Fruit fly (Drosophila melanogaster) Kc167 (cell line): ENCODE results near the gene Snx6.

Experiments used
- Myc ChIP-seq: fragments of >200 bp; optimal IDR thresholded peaks from 2 replicates; lab custom pipeline; 2017; ENCODE audit warnings: missing external identifiers
- Sin3A ChIP-seq: fragments of >200 bp; optimal IDR thresholded peaks from 2 replicates; lab custom pipeline; 2018; ENCODE audit warnings: missing external identifiers
- h ChIP-seq: fragments of >200 bp; optimal IDR thresholded peaks from 3 replicates; lab custom pipeline; 2018; ENCODE audit warnings: missing external identifiers
- insv ChIP-seq: fragments of >200 bp; optimal IDR thresholded peaks from 3 replicates; lab custom pipeline; 2018; ENCODE audit warnings: missing external identifiers
- psq ChIP-seq: fragments of >200 bp; optimal IDR thresholded peaks from 2 replicates; lab custom pipeline; 2017; ENCODE audit warnings: missing external identifiers
- ttk ChIP-seq: sonication (Bioruptor generic); optimal IDR thresholded peaks from 2 replicates; lab custom pipeline; 2017; ENCODE audit warnings: missing external identifiers

Gene Snx6

DNA sequence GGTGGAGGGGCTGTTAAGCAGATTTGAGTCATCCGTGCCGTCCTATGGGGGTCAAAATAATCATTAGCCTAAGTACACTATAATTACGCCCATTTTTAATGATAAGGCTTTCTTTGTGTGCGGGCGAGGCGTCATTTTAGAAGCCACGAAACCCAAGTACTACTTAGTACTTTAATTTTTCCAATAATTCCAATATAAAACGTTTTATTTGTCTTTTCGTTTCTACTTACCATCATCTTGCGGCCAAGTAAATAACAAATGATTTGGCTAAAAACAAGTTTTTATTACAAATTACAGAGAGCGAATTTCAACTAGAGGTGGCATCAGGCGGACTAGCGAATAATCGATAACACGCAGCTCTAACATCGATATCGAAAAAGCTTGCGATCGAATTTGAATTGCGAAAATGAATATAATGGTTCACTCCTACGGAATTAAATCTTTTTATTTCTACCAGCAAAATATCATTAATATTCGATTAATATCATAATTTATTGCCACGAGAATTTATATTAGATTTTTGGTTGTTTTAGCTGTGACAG is at the start of gene Snx6:
Gene Snx6, minus strand, starts transcription at position 349 of the 542 bp plus-strand sequence.
- TF ChIP-seq ttk (lab: Kevin White, UChicago) (no peak), Myc (no peak), insv (lab: Kevin White, UChicago) (no peak)

DNA sequence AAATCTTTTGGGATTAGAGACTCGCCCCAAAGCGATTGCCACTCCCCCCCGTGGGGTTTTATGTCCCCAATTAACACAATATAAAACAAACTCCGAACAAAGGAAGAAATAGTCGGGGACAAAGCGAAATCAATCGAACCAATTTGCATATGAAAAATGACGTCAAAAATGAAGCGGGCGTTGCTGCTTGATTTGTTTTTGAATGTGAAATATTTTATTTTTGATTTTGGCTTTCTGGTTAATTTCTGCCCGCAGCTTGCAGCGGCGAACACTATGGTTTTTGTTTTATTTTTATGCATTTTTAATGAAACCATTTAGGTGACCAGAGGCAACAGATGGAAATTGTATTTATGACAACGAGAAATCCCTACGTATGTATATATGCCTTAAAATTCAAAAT is 48.1 kb upstream of the Snx6 start:
- TF ChIP-seq Sin3A (lab: Kevin White, UChicago) = no peak
- TF ChIP-seq ttk (lab: Kevin White, UChicago) = no peak
- TF ChIP-seq Myc = no peak
- no peak for TF ChIP-seq psq (lab: Kevin White, UChicago)
- no peak for TF ChIP-seq h (lab: Kevin White, UChicago)
- no peak for TF ChIP-seq insv (lab: Kevin White, UChicago)

DNA sequence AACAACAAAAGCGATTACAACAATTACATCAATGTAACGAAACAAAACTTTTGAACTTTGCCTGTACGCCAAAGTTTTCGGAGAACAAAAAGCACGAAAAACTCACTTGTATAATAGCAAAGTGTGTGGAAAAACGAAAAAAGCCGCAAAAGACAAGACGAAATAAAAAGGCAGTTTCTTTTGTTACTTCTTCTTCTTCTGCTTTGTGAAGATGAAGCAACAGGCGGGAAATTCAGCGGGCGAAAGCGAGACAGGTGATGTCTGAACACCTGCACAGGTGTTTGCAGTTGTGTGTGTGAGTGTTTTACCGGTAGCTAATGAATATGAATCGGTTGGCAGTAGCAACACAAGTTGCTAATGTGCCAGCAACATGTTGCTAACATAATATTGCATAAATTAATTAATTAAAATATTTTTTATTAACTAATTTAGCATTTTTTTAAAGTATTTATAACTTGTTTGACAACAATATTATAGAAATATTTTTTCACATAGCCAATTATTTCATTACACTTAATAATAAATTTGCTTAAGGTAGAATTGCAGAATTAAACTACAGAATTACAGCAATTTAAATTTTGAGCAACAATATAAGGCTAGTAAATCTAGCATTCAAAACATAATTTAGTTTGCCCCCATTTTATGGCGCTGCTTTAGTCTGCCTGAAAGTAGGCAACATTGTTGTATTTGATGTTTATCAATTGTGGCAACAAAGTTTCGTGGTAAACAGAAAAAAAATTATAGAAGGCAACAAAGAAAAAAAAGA is 46.3 kb upstream of the Snx6 start:
- TF ChIP-seq h (lab: Kevin White, UChicago) (no peak), Sin3A (lab: Kevin White, UChicago) (no peak), insv (lab: Kevin White, UChicago) (no peak), psq (lab: Kevin White, UChicago) (no peak), Myc (no peak), ttk (lab: Kevin White, UChicago) (no peak)

DNA sequence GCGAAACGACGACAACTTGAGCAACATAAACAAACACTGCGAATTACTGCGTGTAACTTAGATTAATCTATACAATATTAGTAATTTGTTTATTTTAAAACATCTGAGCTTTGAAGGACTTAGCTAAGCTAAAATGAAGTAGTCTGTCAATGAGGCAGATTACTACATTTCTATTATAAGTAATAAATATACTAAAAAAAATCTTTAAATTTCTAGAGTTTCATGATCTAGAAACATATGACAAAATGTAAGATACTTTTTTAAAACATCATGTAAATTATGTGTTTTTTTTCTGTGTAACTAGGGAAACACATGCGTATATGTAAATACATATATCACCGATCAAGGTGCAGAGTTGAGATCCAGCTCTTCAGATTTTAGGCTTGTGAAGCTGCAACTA is 45.6 kb upstream of the Snx6 start:
- TF ChIP-seq Myc (no peak), insv (lab: Kevin White, UChicago) (no peak), Sin3A (lab: Kevin White, UChicago) (no peak)

DNA sequence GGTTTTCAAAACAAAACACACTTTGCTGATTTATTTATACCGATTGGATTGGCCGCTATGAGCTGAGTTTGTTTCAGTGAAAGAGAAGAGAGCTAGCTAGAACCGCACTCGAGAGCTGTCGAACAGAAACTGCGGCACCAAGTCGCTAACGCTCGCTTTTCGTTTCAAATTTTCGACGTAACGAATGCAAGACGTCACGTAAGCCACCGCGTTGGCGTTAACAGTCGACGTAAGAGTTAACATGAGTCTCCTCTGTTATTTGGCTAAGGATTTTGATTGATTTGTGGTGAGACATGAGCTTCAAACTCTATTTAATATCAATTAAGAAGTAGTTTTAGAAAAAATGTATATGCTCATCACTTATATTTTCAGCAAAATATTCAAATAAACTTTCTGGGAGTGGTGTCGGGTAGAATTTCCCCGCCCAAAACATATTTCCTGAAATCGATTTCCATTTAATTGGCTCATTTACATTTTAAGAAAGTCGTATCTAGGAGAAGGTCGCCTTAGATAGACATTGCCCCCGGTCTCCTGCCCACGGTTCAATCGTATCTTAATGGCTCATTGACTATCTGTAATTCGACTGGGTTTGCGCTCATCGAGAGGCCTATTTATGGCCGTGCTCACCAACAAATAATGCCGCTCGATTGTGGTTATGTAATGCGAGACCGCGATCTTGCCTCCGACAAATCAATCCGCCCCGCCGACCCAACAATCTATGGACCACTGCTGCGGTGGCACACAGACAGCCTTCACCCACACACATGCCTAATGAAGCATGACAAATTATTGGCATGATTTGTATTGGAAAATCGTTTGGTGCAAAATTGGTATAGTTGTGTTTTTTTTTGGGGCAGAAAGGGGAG is 37.1 kb upstream of the Snx6 start, which contains the start of gene CG8086:
Gene CG8086, minus strand, starts transcription at position 102 of the 866 bp plus-strand sequence.
- no peak for TF ChIP-seq Myc
- no peak for TF ChIP-seq psq (lab: Kevin White, UChicago)
- no peak for TF ChIP-seq h (lab: Kevin White, UChicago)
- no peak for TF ChIP-seq insv (lab: Kevin White, UChicago)
- no peak for TF ChIP-seq ttk (lab: Kevin White, UChicago)
- TF ChIP-seq Sin3A (lab: Kevin White, UChicago) = no peak

DNA sequence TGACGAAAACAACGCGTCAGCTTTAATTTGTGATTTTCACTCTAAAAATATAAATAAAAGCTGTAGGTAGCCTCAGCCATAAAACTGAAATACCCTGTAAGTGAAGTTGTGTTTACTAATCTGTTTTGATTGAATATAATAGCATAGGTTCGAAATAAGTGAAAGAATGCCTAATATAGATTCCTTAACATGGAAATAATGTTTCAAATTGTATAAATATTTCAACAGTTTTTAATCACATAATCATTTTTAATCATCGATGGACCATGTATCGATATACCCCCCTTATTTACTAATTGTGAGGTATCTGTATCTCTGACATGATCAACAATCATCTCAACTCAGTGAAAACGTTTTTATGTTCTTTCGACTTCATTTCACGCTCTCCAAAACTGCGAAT is 34.9 kb upstream of the Snx6 start:
- no peak for TF ChIP-seq ttk (lab: Kevin White, UChicago)
- no peak for TF ChIP-seq psq (lab: Kevin White, UChicago)
- TF ChIP-seq h (lab: Kevin White, UChicago) = no peak
- TF ChIP-seq Sin3A (lab: Kevin White, UChicago) = no peak
- TF ChIP-seq insv (lab: Kevin White, UChicago) = no peak
- no peak for TF ChIP-seq Myc

DNA sequence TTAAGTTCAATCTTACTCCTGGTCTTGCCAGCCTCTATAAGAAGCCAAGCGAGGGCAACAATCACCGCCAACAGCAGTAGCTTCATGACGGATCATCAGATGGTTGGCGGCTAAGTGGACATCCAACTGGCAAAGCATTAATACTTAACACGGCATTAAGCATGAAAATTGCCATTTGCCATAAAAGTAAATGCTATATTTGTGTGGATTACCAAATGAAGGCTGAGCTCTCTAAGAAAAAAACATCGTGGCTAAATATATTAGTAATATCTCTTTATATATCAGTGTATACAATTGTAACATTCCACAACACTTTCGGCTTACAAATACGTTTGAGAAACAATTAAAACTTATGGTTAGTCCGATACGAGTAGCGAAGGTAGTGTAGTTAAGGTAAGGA is 23.4 kb upstream of the Snx6 start, which contains the start of gene CG43057:
Gene CG43057, minus strand, starts transcription at position 101 of the 400 bp plus-strand sequence.
- TF ChIP-seq psq (lab: Kevin White, UChicago) (no peak), Myc (no peak), ttk (lab: Kevin White, UChicago) (no peak)

DNA sequence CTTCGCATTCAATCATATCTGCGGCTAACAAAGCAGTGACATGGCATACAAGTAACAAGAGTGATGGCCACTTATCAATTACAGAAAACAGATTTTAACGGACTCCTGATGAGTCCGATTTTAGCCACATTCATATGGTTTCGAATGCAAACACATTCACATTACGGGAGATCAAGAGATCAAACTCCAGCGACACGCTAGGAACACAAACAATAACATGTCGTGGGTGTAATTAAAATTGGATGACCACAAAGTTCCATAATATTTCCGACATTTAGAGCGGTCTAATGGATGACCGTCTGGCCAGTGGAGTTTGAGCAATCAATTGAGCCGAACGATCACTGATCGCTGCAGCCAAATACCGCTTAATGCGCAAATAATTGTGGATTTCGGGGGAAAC is 21.6 kb upstream of the Snx6 start, which contains the start of gene CG14277:
Gene CG14277, plus strand, starts transcription at position 301 of the 400 bp plus-strand sequence.
- TF ChIP-seq insv (lab: Kevin White, UChicago) (no peak), ttk (lab: Kevin White, UChicago) (no peak), h (lab: Kevin White, UChicago) (no peak), Myc (no peak), psq (lab: Kevin White, UChicago) (no peak), Sin3A (lab: Kevin White, UChicago) (no peak)

DNA sequence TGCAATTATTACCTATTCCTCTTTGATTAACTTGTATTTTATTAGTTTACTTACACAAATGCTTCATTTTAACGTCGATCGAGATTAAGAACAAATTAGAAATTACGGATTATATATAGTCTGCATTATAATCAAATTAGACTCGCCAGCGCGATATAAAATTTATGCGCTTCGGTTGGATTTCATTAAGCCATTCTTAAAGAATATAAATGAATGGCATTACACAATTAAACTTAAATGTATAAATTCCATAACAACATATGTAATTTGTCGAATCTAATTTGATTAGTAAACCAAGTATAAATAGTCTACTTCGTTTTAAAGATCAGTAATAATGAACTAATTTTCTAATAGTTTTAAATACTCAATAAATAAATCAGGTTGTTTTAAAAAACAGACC is 21.2 kb upstream of the Snx6 start, which contains the start of gene Spn28F:
Gene Spn28F, minus strand, starts transcription at position 101 of the 400 bp plus-strand sequence.
- TF ChIP-seq Sin3A (lab: Kevin White, UChicago) = no peak
- no peak for TF ChIP-seq insv (lab: Kevin White, UChicago)
- no peak for TF ChIP-seq psq (lab: Kevin White, UChicago)
- no peak for TF ChIP-seq Myc
- no peak for TF ChIP-seq ttk (lab: Kevin White, UChicago)
- no peak for TF ChIP-seq h (lab: Kevin White, UChicago)

DNA sequence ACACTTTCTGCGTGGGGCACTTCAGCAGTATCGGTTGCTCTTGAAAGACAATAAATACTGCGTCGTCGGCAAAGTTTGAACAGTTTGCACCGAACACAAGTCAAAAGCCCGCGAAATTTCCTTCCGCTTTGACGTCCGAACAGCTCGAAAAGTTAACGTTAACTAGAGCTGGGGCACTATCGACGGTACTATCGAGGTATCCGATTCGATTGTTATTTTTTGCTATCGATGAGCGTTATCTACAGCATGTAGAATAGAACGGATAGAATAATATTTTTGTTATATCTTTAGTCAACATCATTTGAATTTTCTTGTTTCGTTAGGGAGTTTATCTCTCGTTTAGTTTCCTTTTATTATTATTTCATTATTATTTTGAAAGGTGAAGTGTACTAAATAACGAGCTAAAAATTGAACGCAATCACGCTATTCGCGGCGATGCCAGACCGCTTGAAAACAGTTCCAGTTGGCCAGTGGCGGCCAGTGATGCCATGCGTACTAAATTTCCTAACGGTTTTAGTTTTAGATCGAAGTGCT is 19.2 kb upstream of the Snx6 start, which contains the start of gene Pvr:
Gene Pvr, minus strand, starts transcription at position 167 of the 534 bp plus-strand sequence.
- TF ChIP-seq ttk (lab: Kevin White, UChicago) (no peak), Sin3A (lab: Kevin White, UChicago) (no peak), insv (lab: Kevin White, UChicago) (no peak), Myc (no peak)

DNA sequence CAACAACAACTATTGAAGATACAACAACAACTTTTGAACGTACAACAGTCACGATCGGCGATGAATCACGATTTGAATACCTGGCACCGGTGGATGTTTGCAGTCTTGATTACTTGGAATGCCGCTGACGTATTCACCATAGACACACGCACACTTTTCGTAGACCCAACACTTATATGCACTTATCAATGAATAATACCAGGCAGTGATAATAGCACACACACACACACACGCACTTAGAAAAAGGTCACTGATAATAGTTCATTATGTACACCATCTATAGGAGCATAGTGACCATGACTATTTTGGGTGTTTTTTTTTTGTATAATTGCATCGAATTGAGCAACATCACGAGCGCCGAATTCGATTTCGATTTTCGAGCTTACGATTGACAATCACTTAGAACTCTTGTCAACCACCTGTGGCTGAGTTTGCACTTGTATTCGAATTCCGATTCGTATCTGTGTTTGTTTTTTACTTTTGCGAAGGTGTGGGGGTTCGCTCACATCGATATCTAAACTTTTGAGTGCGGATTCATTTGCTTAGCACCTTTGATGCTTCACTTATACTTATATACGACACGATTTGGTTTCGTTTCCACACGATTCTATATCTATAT is 18.6 kb upstream of the Snx6 start:
- TF ChIP-seq psq (lab: Kevin White, UChicago) (no peak), insv (lab: Kevin White, UChicago) (no peak), Myc (no peak), ttk (lab: Kevin White, UChicago) (no peak), h (lab: Kevin White, UChicago) (no peak), Sin3A (lab: Kevin White, UChicago) (no peak)
